Fruit fly (Drosophila melanogaster): ENCODE measurements around the gene CG3808.

DNA sequence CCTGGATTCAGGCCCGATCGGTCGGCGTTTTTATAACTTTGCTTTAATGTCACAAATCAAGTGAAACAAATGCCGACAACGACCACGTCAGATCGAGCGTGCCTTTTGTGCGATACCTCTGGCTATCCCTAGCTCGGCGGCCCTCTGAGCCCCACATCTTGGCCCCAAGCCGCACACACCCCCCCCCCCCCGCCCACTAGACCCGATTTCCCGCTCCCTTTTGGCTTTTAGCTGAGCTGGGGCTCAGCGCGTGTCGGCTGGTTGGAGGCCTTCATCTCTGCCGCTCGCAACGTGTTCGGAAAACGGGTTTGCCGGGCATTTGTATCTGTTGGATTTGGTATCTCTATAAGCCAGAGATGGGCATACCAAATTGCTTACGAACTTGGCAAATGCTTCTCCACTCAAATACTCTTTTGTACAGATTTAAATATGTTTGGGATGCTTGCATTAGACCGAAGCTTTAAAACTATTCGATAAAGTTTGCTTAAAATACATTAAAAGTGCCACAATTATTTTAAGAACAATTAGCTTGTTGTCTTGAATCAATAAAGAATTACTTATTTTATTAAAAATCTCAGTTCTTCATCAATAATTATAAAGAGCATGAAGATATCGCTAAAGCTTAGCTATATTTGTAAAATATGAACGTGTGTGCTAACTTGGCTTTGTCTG, 15.9 kb upstream of the CG3808 start:
- TF ChIP-seq CG10631 (GFP tag; optimal IDR thresholded peaks at IDR 0.05) (peak; percentile 68), Hr39 (GFP tag; optimal IDR thresholded peaks at IDR 0.05) (peak; percentile 43), CG8319 (GFP tag; optimal IDR thresholded peaks at IDR 0.05) (peak; percentile 16), CG6276 (GFP tag; optimal IDR thresholded peaks at IDR 0.05) (peak; percentile 65), fd85E (GFP tag; optimal IDR thresholded peaks at IDR 0.05) (peak; percentile 14), dac (GFP tag; optimal IDR thresholded peaks at IDR 0.05) (peak; percentile 20)
